Worm (Caenorhabditis elegans) whole organism, late embryonic: ENCODE data around the gene T06E6.10.

ENCODE experiments used
- C08G9.2 ChIP-seq: sonication (generic microtip); optimal IDR thresholded peaks from 2 replicates; lab custom pipeline; 2016; ENCODE audit warnings: mild to moderate bottlenecking, missing genetic modification characterization, moderate library complexity, missing compliant biosample characterization
- F13H6.1 ChIP-seq: sonication (generic microtip); optimal IDR thresholded peaks from 2 replicates; lab custom pipeline; 2016; ENCODE audit warnings: missing genetic modification characterization, missing compliant biosample characterization
- K09A11.1 ChIP-seq: sonication (generic microtip); optimal IDR thresholded peaks from 2 replicates; lab custom pipeline; 2017; ENCODE audit warnings: antibody characterized with exemption, mild to moderate bottlenecking, missing genetic modification characterization, missing compliant biosample characterization; ENCODE audit not compliant: insufficient read depth
- ahr-1 ChIP-seq: sonication (generic microtip); optimal IDR thresholded peaks from 2 replicates; lab custom pipeline; 2016; ENCODE audit warnings: missing genetic modification characterization, missing compliant biosample characterization
- ama-1 ChIP-seq: fragments of 150-350 bp; optimal IDR thresholded peaks from 2 replicates; lab custom pipeline; 2014
- ceh-34 ChIP-seq: sonication (generic microtip); optimal IDR thresholded peaks from 2 replicates; lab custom pipeline; 2016; ENCODE audit warnings: mild to moderate bottlenecking, missing genetic modification characterization, missing compliant biosample characterization
- ceh-45 ChIP-seq: fragments of 200-800 bp; sonication (Bioruptor generic); IDR thresholded peaks from 2 replicates; pipeline ENCODE4 v1.3.6; 2022; ENCODE audit warnings: missing genetic modification reagents, missing genetic modification characterization, missing compliant biosample characterization
- dmd-4 ChIP-seq: sonication (generic microtip); optimal IDR thresholded peaks from 2 replicates; lab custom pipeline; 2016; ENCODE audit warnings: borderline replicate concordance, missing genetic modification characterization, missing compliant biosample characterization
- dve-1 ChIP-seq: sonication (generic microtip); optimal IDR thresholded peaks from 2 replicates; lab custom pipeline; 2017; ENCODE audit warnings: antibody characterized with exemption, mild to moderate bottlenecking, missing genetic modification characterization, missing compliant biosample characterization
- elt-2 ChIP-seq: sonication (generic microtip); optimal IDR thresholded peaks from 2 replicates; lab custom pipeline; 2016; ENCODE audit warnings: missing genetic modification reagents, missing genetic modification characterization, missing compliant biosample characterization
- ets-4 ChIP-seq: sonication (generic microtip); optimal IDR thresholded peaks from 2 replicates; lab custom pipeline; 2016; ENCODE audit warnings: missing genetic modification characterization, missing compliant biosample characterization
- gmeb-2 ChIP-seq: sonication (generic microtip); optimal IDR thresholded peaks from 2 replicates; lab custom pipeline; 2016; ENCODE audit warnings: missing genetic modification characterization, inconsistent platforms, missing compliant biosample characterization
- hlh-15 ChIP-seq: sonication (generic microtip); optimal IDR thresholded peaks from 2 replicates; lab custom pipeline; 2016; ENCODE audit warnings: missing genetic modification characterization, missing compliant biosample characterization
- hlh-30 ChIP-seq: sonication (generic microtip); optimal IDR thresholded peaks from 2 replicates; lab custom pipeline; 2017; ENCODE audit warnings: antibody characterized with exemption, missing genetic modification characterization, missing compliant biosample characterization; ENCODE audit not compliant: insufficient read depth
- hlh-8 ChIP-seq: sonication (generic microtip); optimal IDR thresholded peaks from 2 replicates; lab custom pipeline; 2016; ENCODE audit warnings: missing genotype, missing genetic modification characterization, missing compliant biosample characterization
- lin-11 ChIP-seq: fragments of 200-800 bp; sonication (Bioruptor generic); optimal IDR thresholded peaks from 2 replicates; lab custom pipeline; 2018; ENCODE audit warnings: mild to moderate bottlenecking, missing genetic modification characterization, missing compliant biosample characterization
- madf-2 ChIP-seq: sonication (generic microtip); optimal IDR thresholded peaks from 2 replicates; lab custom pipeline; 2017; ENCODE audit warnings: missing genetic modification characterization, missing compliant biosample characterization
- nfya-1 ChIP-seq: sonication (generic microtip); optimal IDR thresholded peaks from 2 replicates; lab custom pipeline; 2017; ENCODE audit warnings: missing genetic modification characterization, mild to moderate bottlenecking, missing compliant biosample characterization, antibody characterized with exemption, moderate library complexity
- nhr-11 ChIP-seq: fragments of 150-350 bp; optimal IDR thresholded peaks from 2 replicates; lab custom pipeline; 2014; ENCODE audit warnings: missing biosample characterization, missing genetic modification characterization
- nhr-232 ChIP-seq: sonication (generic microtip); optimal IDR thresholded peaks from 2 replicates; lab custom pipeline; 2016; ENCODE audit warnings: missing genetic modification characterization, missing compliant biosample characterization
- npax-4 ChIP-seq: sonication (generic microtip); optimal IDR thresholded peaks from 2 replicates; lab custom pipeline; 2016; ENCODE audit warnings: missing genetic modification characterization, missing compliant biosample characterization
- pha-2 ChIP-seq: sonication (generic microtip); optimal IDR thresholded peaks from 2 replicates; lab custom pipeline; 2017; ENCODE audit warnings: mild to moderate bottlenecking, missing genetic modification characterization, missing compliant biosample characterization
- sox-2 ChIP-seq: fragments of 200-800 bp; sonication (Bioruptor generic); IDR thresholded peaks from 2 replicates; pipeline ENCODE4 v1.3.6; 2022; ENCODE audit warnings: missing genetic modification reagents, missing genetic modification characterization, missing compliant biosample characterization
- sox-4 ChIP-seq: sonication (generic microtip); optimal IDR thresholded peaks from 2 replicates; lab custom pipeline; 2017; ENCODE audit warnings: mild to moderate bottlenecking, missing genetic modification characterization, inconsistent platforms, missing compliant biosample characterization
- ttx-3 ChIP-seq: sonication (generic microtip); optimal IDR thresholded peaks from 2 replicates; lab custom pipeline; 2016; ENCODE audit warnings: missing genetic modification reagents, missing genetic modification characterization, missing compliant biosample characterization
- unc-3 ChIP-seq, 2 experiments: fragments of 200-800 bp in 1 of 2; sonication (Bioruptor generic) in 1 of 2; sonication (generic microtip) in 1 of 2; conservative IDR thresholded peaks in 1 of 2; optimal IDR thresholded peaks in 1 of 2; 2 replicates each; pipeline versions ENCODE4 v1.3.6 to Lab custom; 2016 to 2022; ENCODE audit warnings: missing compliant biosample characterization in 2 of 2, missing genetic modification characterization in 2 of 2, missing genetic modification reagents in 1 of 2
- unc-42 ChIP-seq: sonication (generic microtip); optimal IDR thresholded peaks from 2 replicates; lab custom pipeline; 2016; ENCODE audit warnings: missing genotype, missing genetic modification characterization, missing compliant biosample characterization
- unc-55 ChIP-seq: sonication (generic microtip); optimal IDR thresholded peaks from 2 replicates; lab custom pipeline; 2017; ENCODE audit warnings: missing biosample characterization, missing genetic modification reagents, missing genetic modification characterization

Gene T06E6.10

DNA sequence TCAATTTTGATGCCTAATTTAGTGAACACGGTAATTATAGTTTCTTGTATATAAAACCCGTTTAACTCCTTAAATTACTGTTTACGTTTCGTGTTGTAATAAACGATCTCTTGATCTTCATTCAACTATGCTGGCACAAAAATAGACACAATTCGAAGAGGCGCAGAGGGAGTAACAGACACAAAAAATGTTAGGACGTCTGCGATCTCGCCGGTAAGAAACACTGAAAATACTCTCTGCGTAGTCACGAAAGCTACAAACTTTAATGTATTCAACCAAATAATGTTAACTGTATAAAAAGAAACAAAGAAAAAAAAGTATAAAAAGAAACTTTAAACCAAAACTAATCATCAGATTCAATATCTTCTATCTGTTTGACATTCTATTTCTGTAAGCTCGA lies 37.1 kb upstream of the T06E6.10 start, which contains the start of gene dhs-23:
dhs-23 (plus strand) TSS at position 363 of the 400 bp plus-strand sequence.
- TF ChIP-seq nfya-1 = no peak
- TF ChIP-seq ceh-34 (tag; lab: Kevin White, UChicago) = no peak
- no peak for TF ChIP-seq dve-1 (tag; lab: Kevin White, UChicago)
- no peak for TF ChIP-seq nhr-232 (tag; lab: Kevin White, UChicago)

DNA sequence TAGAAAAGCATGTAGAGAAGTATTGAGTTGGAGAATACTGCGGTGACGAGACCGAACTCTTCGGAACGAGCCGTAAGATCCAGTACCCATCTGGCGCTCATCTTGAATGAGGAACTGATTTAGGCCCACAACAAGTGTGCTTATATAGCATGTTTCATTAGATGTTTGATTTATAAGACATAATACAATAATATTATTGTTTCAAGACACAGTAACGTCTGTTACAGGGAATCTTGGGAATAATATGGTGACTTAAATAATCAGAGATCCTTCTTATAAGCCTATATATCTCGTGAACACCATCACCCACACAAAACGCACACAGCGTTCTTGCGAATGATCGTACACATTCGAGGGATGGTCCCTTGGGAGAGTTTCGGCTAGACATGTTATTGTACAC lies 34.2 kb upstream of the T06E6.10 start, which contains the start of gene str-88:
str-88 (minus strand) TSS at position 101 of the 400 bp plus-strand sequence.
- TF ChIP-seq ama-1 (no peak), C08G9.2 (no peak), ahr-1 (no peak), gmeb-2 (no peak), unc-3 (GFP tag; conservative IDR thresholded peaks at IDR 0.05; lab: Robert Waterston, UW) (no peak), unc-3 (tag; optimal IDR thresholded peaks at IDR 0.05; lab: Kevin White, UChicago) (no peak), hlh-8 (tag; lab: Kevin White, UChicago) (no peak), hlh-15 (no peak), madf-2 (tag; lab: Kevin White, UChicago) (no peak), ets-4 (tag; lab: Kevin White, UChicago) (no peak), pha-2 (tag; lab: Kevin White, UChicago) (no peak), ceh-45 (no peak), F13H6.1 (no peak), ttx-3 (tag; lab: Kevin White, UChicago) (no peak), dve-1 (tag; lab: Kevin White, UChicago) (no peak)

ce11 chrV:15384733-15385132 lies 33.2 kb upstream of the T06E6.10 start, which contains the start of gene str-102:
Gene str-102, plus strand, starts transcription at chrV:15385033.
- no peak for TF ChIP-seq lin-11 (tag; lab: Kevin White, UChicago)

DNA sequence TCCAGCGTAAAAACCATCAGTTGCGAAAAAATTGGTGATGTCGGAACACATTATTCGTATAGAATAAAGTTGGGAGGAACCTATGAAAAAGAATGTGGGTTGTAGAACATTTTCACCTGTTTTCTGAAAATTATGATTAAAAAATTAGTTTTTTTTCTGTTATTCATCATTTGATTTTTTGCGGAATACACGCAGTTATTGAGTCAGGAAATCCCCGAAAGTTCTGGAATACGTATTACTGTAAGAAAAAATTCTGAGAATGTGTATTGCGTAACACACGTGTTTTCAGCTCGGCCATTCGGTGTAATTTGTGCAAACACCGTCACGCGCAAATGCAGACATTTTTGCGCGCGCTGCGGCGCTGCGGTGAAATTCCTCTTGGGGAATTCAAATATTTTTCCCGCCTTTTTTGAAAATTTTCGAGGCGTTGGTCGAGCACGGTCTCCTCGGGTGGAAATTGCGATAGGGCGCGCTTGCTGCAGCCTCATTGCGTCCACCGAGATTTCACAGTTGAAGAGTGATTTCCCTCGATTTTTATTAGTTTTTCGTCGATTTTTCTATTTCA lies 29.0 kb upstream of the T06E6.10 start, which contains the start of gene srh-170:
srh-170 (minus strand) TSS at position 51 of the 565 bp plus-strand sequence.
- no peak for TF ChIP-seq F13H6.1
- TF ChIP-seq elt-2 (tag; lab: Kevin White, UChicago) = peak; percentile 7
- TF ChIP-seq K09A11.1 (tag; lab: Kevin White, UChicago) = no peak

DNA sequence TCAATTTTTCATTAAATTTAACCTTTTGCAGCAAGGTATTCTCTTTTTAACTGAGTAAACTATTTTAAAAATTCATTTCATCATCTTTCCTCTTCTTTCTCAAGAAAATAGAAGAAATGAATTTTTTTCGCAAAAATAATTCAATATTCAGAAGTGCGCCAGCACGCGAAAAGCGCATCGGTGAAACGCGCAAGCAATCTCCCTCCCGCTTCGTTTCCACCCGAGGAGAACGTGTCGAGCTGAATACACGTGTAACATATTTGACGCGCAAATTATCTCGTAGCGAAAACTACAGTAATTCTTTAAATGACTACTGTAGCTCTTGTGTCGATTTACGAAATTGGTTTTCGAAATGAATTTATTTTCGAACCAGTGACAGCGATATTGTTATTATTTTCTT lies 25.9 kb upstream of the T06E6.10 start:
- TF ChIP-seq sox-4 (tag; lab: Kevin White, UChicago) (no peak), unc-42 (peak; percentile 17)
- TF ChIP-seq, all 69 proteins: peak for 1

DNA sequence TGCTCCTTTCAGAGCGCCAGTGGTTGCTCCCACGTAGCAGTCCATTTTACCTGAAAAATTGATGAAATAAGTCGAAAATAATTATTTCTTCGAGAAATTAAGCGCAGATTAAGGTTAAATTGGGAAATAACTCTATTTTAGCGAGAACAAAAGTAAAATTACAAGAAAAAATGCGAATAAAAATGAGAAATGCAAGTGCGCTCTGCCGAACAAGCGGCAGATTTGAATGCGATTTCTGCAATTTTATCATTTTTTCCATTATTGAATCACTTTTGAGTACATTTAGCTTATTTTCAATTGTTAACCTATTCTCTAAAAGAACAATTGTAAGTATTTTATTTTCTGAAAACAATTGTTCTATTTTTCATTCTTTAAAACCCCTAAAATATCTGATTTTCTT lies 23.0 kb upstream of the T06E6.10 start, which contains the start of gene T06E6.1:
T06E6.1 (minus strand) TSS at position 56 of the 400 bp plus-strand sequence.
- TF ChIP-seq dmd-4 (tag; lab: Kevin White, UChicago) = no peak
- TF ChIP-seq ets-4 (tag; lab: Kevin White, UChicago) = no peak
- TF ChIP-seq ttx-3 (tag; lab: Kevin White, UChicago) = no peak
- no peak for TF ChIP-seq ama-1
- no peak for TF ChIP-seq hlh-30 (tag; lab: Kevin White, UChicago)
- TF ChIP-seq, all 69 proteins: peak for 0

DNA sequence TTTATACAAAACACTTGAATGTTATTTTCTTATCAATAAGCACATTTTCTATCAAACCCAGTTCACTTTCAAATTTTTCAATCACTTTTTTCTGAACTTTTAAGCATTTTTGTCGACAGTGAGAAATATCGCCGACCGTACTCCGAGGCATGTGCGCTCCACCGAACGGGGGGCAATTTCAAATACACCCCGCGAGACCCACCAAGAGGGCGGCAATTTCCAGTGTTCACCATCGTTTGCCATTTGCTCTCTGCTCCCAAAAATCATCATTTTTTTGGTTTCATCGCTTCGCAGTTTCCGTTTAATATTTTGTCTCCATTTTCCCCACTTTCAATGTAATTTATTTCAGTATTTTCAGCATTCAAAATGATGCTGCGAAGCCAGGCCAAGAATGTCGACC lies 22.6 kb upstream of the T06E6.10 start, which contains the start of gene cyb-3:
cyb-3 (plus strand) TSS at position 350 of the 400 bp plus-strand sequence.
- TF ChIP-seq ama-1 (no peak), hlh-30 (tag; lab: Kevin White, UChicago) (no peak), pha-2 (tag; lab: Kevin White, UChicago) (no peak), unc-55 (GFP tag; lab: Kevin White, UChicago) (no peak)
- TF ChIP-seq, all 69 proteins: peak for 0

- TF ChIP-seq nhr-11 (tag; lab: Kevin White, UChicago) (no peak), sox-2 (GFP tag; lab: Robert Waterston, UW) (no peak), npax-4 (tag; lab: Kevin White, UChicago) (no peak), ttx-3 (tag; lab: Kevin White, UChicago) (no peak)
Observed at ce11 chrV:15397139-15397538, 20.8 kb upstream of the T06E6.10 start.
